Fruit fly (Drosophila melanogaster): ENCODE data around the gene CG4582.

- TF ChIP-seq psq (GFP tag; optimal IDR thresholded peaks at IDR 0.05) = peak; percentile 56
- no peak for TF ChIP-seq Myc (optimal IDR thresholded peaks at IDR 0.05)
- no peak for TF ChIP-seq Abd-B (GFP tag; optimal IDR thresholded peaks at IDR 0.05)
- no peak for TF ChIP-seq Dfd (GFP tag; optimal IDR thresholded peaks at IDR 0.05)
- no peak for TF ChIP-seq GATAd (GFP tag; optimal IDR thresholded peaks at IDR 0.05)
- TF ChIP-seq OdsH (GFP tag; optimal IDR thresholded peaks at IDR 0.05) = no peak
- TF ChIP-seq br (GFP tag; optimal IDR thresholded peaks at IDR 0.05) = no peak
- no peak for TF ChIP-seq HLH106 (tag; optimal IDR thresholded peaks at IDR 0.05)
- no peak for TF ChIP-seq woc (GFP tag; optimal IDR thresholded peaks at IDR 0.05)
- TF ChIP-seq pan (optimal IDR thresholded peaks at IDR 0.05) = no peak
- TF ChIP-seq brk (GFP tag; optimal IDR thresholded peaks at IDR 0.05) = no peak
These were observed 13.5 kb upstream of the CG4582 start for dm6 chr3R:25596274-25597034.

Data from whole organism, wandering third instar larva.